Worm (Caenorhabditis elegans) whole organism, young adult: ENCODE data around the gene glct-6.

Experiments used
- C17E4.6 ChIP-seq: fragments of 200-800 bp; sonication (Bioruptor generic); IDR thresholded peaks from 2 replicates; pipeline ENCODE4 v1.3.6; 2022; ENCODE audit warnings: missing genetic modification reagents, missing genetic modification characterization, missing compliant biosample characterization
- F37B4.10 ChIP-seq: fragments of 200-800 bp; sonication (Bioruptor generic); IDR thresholded peaks from 2 replicates; pipeline ENCODE4 v1.3.6; 2022; ENCODE audit warnings: missing genetic modification characterization, missing compliant biosample characterization
- K12H6.12 ChIP-seq: fragments of 200-800 bp; sonication (Bioruptor generic); optimal IDR thresholded peaks from 2 replicates; lab custom pipeline; 2018; ENCODE audit warnings: mild to moderate bottlenecking, missing genetic modification characterization, missing compliant biosample characterization
- ama-1 ChIP-seq, 3 experiments: fragments of 150-350 bp in 1 of 3; sonication (generic microtip) in 2 of 3; optimal IDR thresholded peaks; 2 replicates each; lab custom pipeline; 2014 to 2018; ENCODE audit warnings: missing biosample characterization in 2 of 3, missing genetic modification characterization in 2 of 3, missing genetic modification reagents in 2 of 3
- aptf-3 ChIP-seq: fragments of 200-800 bp; sonication (Bioruptor generic); IDR thresholded peaks from 2 replicates; pipeline ENCODE4 v1.3.6; 2022; ENCODE audit warnings: missing genetic modification characterization, missing compliant biosample characterization
- attf-3 ChIP-seq: fragments of 200-800 bp; sonication (Bioruptor generic); conservative IDR thresholded peaks from 2 replicates; pipeline ENCODE4 v1.3.6; 2022; ENCODE audit warnings: missing genetic modification reagents, missing genetic modification characterization, missing compliant biosample characterization
- bed-1 ChIP-seq: fragments of 200-800 bp; sonication (Bioruptor generic); IDR thresholded peaks from 2 replicates; pipeline ENCODE4 v1.3.6; 2022; ENCODE audit warnings: missing genetic modification reagents, missing genetic modification characterization, missing compliant biosample characterization
- ccch-3 ChIP-seq: fragments of 200-800 bp; sonication (Bioruptor generic); optimal IDR thresholded peaks from 2 replicates; lab custom pipeline; 2018; ENCODE audit warnings: mild to moderate bottlenecking, missing genetic modification characterization, missing compliant biosample characterization
- ceh-58 ChIP-seq: fragments of 200-800 bp; sonication (Bioruptor generic); IDR thresholded peaks from 2 replicates; pipeline ENCODE4 v1.3.6; 2022; ENCODE audit warnings: missing genetic modification characterization, missing compliant biosample characterization
- dox-1 ChIP-seq: fragments of 200-800 bp; sonication (Bioruptor generic); IDR thresholded peaks from 2 replicates; pipeline ENCODE4 v1.3.6; 2022; ENCODE audit warnings: missing genetic modification reagents, missing genetic modification characterization, missing compliant biosample characterization
- efl-1 ChIP-seq: fragments of 150-350 bp; optimal IDR thresholded peaks from 2 replicates; lab custom pipeline; 2014; ENCODE audit warnings: missing biosample characterization, missing genetic modification reagents, missing genetic modification characterization
- gei-17 ChIP-seq: fragments of 200-800 bp; sonication (Bioruptor generic); optimal IDR thresholded peaks from 2 replicates; lab custom pipeline; 2018; ENCODE audit warnings: mild to moderate bottlenecking, missing genetic modification characterization, missing compliant biosample characterization
- hrde-1 ChIP-seq: sonication (generic microtip); optimal IDR thresholded peaks from 2 replicates; lab custom pipeline; 2016; ENCODE audit warnings: missing genetic modification characterization, mild to moderate bottlenecking, missing compliant biosample characterization, moderate library complexity, missing genotype, missing genetic modification reagents, borderline replicate concordance
- somi-1 ChIP-seq: fragments of 200-800 bp; sonication (Bioruptor generic); optimal IDR thresholded peaks from 2 replicates; lab custom pipeline; 2018; ENCODE audit warnings: mild to moderate bottlenecking, missing genetic modification characterization, missing compliant biosample characterization

ce11 chrIV:3812812-3813211 lies 28.8 kb downstream of the glct-6 start:
- TF ChIP-seq aptf-3 (GFP tag; lab: Robert Waterston, UW) (no peak), ccch-3 (no peak), F37B4.10 (GFP tag; lab: Robert Waterston, UW) (no peak), C17E4.6 (no peak), somi-1 (GFP tag; lab: Kevin White, UChicago) (no peak), dox-1 (no peak), attf-3 (GFP tag; lab: Robert Waterston, UW) (no peak), K12H6.12 (tag; lab: Kevin White, UChicago) (no peak), ceh-58 (GFP tag; lab: Robert Waterston, UW) (no peak), ama-1 (optimal IDR thresholded peaks at IDR 0.05; lab: Kevin White, UChicago) (no peak), ama-1 (GFP tag; optimal IDR thresholded peaks at IDR 0.05; lab: Kevin White, UChicago) (no peak), hrde-1 (no peak), bed-1 (no peak), gei-17 (GFP tag; lab: Kevin White, UChicago) (no peak), efl-1 (no peak)
